Worm (Caenorhabditis elegans) whole organism, L1 larva: ENCODE data around the gene maoc-1.

Experiments
- elt-2 ChIP-seq: sonication (generic microtip); optimal IDR thresholded peaks from 2 replicates; lab custom pipeline; 2016; ENCODE audit warnings: missing genetic modification characterization, mild to moderate bottlenecking, inconsistent platforms, missing compliant biosample characterization, missing genetic modification reagents
- fkh-10 ChIP-seq: sonication (generic microtip); optimal IDR thresholded peaks from 2 replicates; lab custom pipeline; 2017; ENCODE audit warnings: missing biosample characterization, missing genetic modification reagents, missing genetic modification characterization
- fos-1 ChIP-seq: fragments of 150-350 bp; optimal IDR thresholded peaks from 2 replicates; lab custom pipeline; 2014; ENCODE audit warnings: missing biosample characterization, missing genetic modification characterization
- lin-15B ChIP-seq: fragments of 150-350 bp; sonication (generic microtip); optimal IDR thresholded peaks from 3 replicates; lab custom pipeline; 2014; ENCODE audit warnings: missing biosample characterization, missing genetic modification characterization
- lin-39 ChIP-seq: fragments of 150-350 bp; optimal IDR thresholded peaks from 2 replicates; lab custom pipeline; 2014; ENCODE audit warnings: missing biosample characterization, missing genetic modification reagents, missing genetic modification characterization
- lsy-2 ChIP-seq, 2 experiments: fragments of 150-350 bp; optimal IDR thresholded peaks; 2 replicates each; lab custom pipeline; 2014; ENCODE audit warnings: missing biosample characterization in 2 of 2, missing genetic modification characterization in 2 of 2
- nhr-237 ChIP-seq: fragments of 150-350 bp; optimal IDR thresholded peaks from 2 replicates; lab custom pipeline; 2014; ENCODE audit warnings: missing biosample characterization, missing genetic modification characterization
- nhr-28 ChIP-seq: fragments of 150-350 bp; optimal IDR thresholded peaks from 2 replicates; lab custom pipeline; 2014; ENCODE audit warnings: missing biosample characterization, missing genetic modification characterization
- unc-62 ChIP-seq: fragments of 150-350 bp; optimal IDR thresholded peaks from 2 replicates; lab custom pipeline; 2014; ENCODE audit warnings: missing biosample characterization, missing genetic modification reagents, missing genetic modification characterization

ce11 chrII:7166768-7167167, 29.3 kb upstream of the maoc-1 start:
- TF ChIP-seq nhr-237 (tag; lab: Kevin White, UChicago), result no peak
- no peak for TF ChIP-seq fkh-10 (GFP tag; lab: Kevin White, UChicago)
- no peak for TF ChIP-seq lsy-2 (tag; optimal IDR thresholded peaks at IDR 0.05; lab: Kevin White, UChicago)
- no peak for TF ChIP-seq nhr-28
- TF ChIP-seq lin-39 (tag; lab: Kevin White, UChicago), result no peak
- TF ChIP-seq unc-62, result no peak
- peak; percentile 55 for TF ChIP-seq elt-2 (tag; lab: Kevin White, UChicago)
- no peak for TF ChIP-seq fos-1 (tag; lab: Kevin White, UChicago)
- TF ChIP-seq lin-15B (tag; lab: Kevin White, UChicago), result no peak
